Worm (Caenorhabditis elegans): ENCODE results near the gene T03E6.9.

DNA sequence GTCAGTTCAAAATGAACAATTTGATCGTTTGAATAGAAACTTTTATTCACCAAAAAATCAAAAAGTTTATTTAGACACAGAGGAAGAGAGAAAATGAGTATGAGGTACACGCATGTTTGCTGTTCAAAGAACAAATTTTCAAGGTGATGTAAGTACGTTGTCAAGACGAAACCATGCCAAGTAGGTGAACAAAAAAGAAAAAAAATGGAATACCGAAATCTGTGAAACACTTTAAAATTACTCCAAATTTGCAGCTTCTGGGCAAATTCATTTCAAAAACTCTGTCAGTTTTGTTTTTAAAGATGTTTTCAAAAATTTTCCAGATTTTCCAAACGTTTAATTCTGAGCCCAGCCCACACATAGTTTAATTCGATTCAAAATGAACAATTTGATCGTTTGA is 20.1 kb downstream of the T03E6.9 start, which contains the start of gene nhr-271:
- TF ChIP-seq elt-2 (tag; optimal IDR thresholded peaks at IDR 0.05) = no peak
- TF ChIP-seq nhr-25 (tag; optimal IDR thresholded peaks at IDR 0.05) = no peak
